Worm (Caenorhabditis elegans) whole organism, early embryonic: ENCODE data around the gene srsx-8.
A peak's percentile ranks its signal among the peaks of the same experiment; 100 is the strongest.

Source experiments
- B0310.2 ChIP-seq: sonication (generic microtip); optimal IDR thresholded peaks from 2 replicates; lab custom pipeline; 2016; ENCODE audit warnings: mild to moderate bottlenecking, missing genetic modification characterization, missing compliant biosample characterization
- F13C5.2 ChIP-seq: sonication (generic microtip); optimal IDR thresholded peaks from 2 replicates; lab custom pipeline; 2017; ENCODE audit warnings: mild to moderate bottlenecking, missing genetic modification characterization, inconsistent platforms, missing compliant biosample characterization
- aly-1 ChIP-seq: sonication (generic microtip); optimal IDR thresholded peaks from 2 replicates; lab custom pipeline; 2016; ENCODE audit warnings: missing genetic modification characterization, missing compliant biosample characterization
- ama-1 ChIP-seq: fragments of 150-350 bp; optimal IDR thresholded peaks from 2 replicates; lab custom pipeline; 2014
- ceh-13 ChIP-seq: fragments of 200-800 bp; sonication (Bioruptor generic); optimal IDR thresholded peaks from 2 replicates; lab custom pipeline; 2018; ENCODE audit warnings: mild to moderate bottlenecking, missing genetic modification characterization, missing compliant biosample characterization
- ceh-36 ChIP-seq: sonication (generic microtip); optimal IDR thresholded peaks from 2 replicates; lab custom pipeline; 2016; ENCODE audit warnings: missing genetic modification characterization, inconsistent platforms, missing compliant biosample characterization
- ets-7 ChIP-seq: sonication (generic microtip); optimal IDR thresholded peaks from 2 replicates; lab custom pipeline; 2016; ENCODE audit warnings: missing genotype, missing genetic modification characterization, missing compliant biosample characterization
- flt-1 ChIP-seq: fragments of 200-800 bp; sonication (Bioruptor generic); IDR thresholded peaks from 2 replicates; pipeline ENCODE4 v1.3.6; 2022; ENCODE audit warnings: missing genetic modification characterization, missing compliant biosample characterization
- hmbx-1 ChIP-seq: sonication (generic microtip); optimal IDR thresholded peaks from 2 replicates; lab custom pipeline; 2016; ENCODE audit warnings: mild to moderate bottlenecking, missing genetic modification characterization, missing compliant biosample characterization
- hmg-4 ChIP-seq: fragments of 200-800 bp; sonication (Bioruptor generic); optimal IDR thresholded peaks from 2 replicates; lab custom pipeline; 2018; ENCODE audit warnings: mild to moderate bottlenecking, missing genetic modification characterization, missing compliant biosample characterization
- hnd-1 ChIP-seq: sonication (generic microtip); optimal IDR thresholded peaks from 2 replicates; lab custom pipeline; 2016; ENCODE audit warnings: missing genetic modification characterization, missing compliant biosample characterization
- pes-1 ChIP-seq: fragments of 200-800 bp; sonication (Bioruptor generic); IDR thresholded peaks from 2 replicates; pipeline ENCODE4 v1.3.6; 2022; ENCODE audit warnings: missing genetic modification reagents, missing genetic modification characterization, missing compliant biosample characterization
- scrt-1 ChIP-seq: fragments of 200-800 bp; sonication (Bioruptor generic); IDR thresholded peaks from 2 replicates; pipeline ENCODE4 v1.3.6; 2022; ENCODE audit warnings: missing genetic modification characterization, missing compliant biosample characterization
- sea-1 ChIP-seq: fragments of 200-800 bp; sonication (Bioruptor generic); conservative IDR thresholded peaks from 2 replicates; pipeline ENCODE4 v1.3.6; 2022; ENCODE audit warnings: missing genetic modification characterization, missing compliant biosample characterization
- tbx-11 ChIP-seq: fragments of 200-800 bp; sonication (Bioruptor generic); IDR thresholded peaks from 2 replicates; pipeline ENCODE4 v1.3.6; 2022; ENCODE audit warnings: missing genetic modification characterization, missing compliant biosample characterization
- tbx-37 ChIP-seq: fragments of 200-800 bp; sonication (Bioruptor generic); conservative IDR thresholded peaks from 2 replicates; pipeline ENCODE4 v1.3.6; 2022; ENCODE audit warnings: missing genetic modification reagents, missing genetic modification characterization, missing compliant biosample characterization
- tra-4 ChIP-seq: sonication (generic microtip); optimal IDR thresholded peaks from 2 replicates; lab custom pipeline; 2017; ENCODE audit warnings: missing genetic modification characterization, missing compliant biosample characterization

Gene srsx-8

ce11 chrV:1575493-1576084 lies 22.7 kb upstream of the srsx-8 start:
- TF ChIP-seq ceh-36 (peak; percentile 22), ets-7 (tag; lab: Kevin White, UChicago) (no peak)

- no peak for TF ChIP-seq tbx-37 (GFP tag; lab: Robert Waterston, UW)
- TF ChIP-seq flt-1, result no peak
- no peak for TF ChIP-seq pes-1 (GFP tag; lab: Robert Waterston, UW)
- no peak for TF ChIP-seq ets-7 (tag; lab: Kevin White, UChicago)
- TF ChIP-seq aly-1, result no peak
- TF ChIP-seq hnd-1 (tag; lab: Kevin White, UChicago), result no peak
- TF ChIP-seq B0310.2 (tag; lab: Kevin White, UChicago), result no peak
- TF ChIP-seq ceh-13 (GFP tag; lab: Kevin White, UChicago), result no peak
- no peak for TF ChIP-seq hmbx-1
- no peak for TF ChIP-seq scrt-1 (GFP tag; lab: Robert Waterston, UW)
These were observed 21.7 kb upstream of the srsx-8 start for ce11 chrV:1574599-1574998.

- TF ChIP-seq pes-1 (GFP tag; lab: Robert Waterston, UW) (no peak), B0310.2 (tag; lab: Kevin White, UChicago) (no peak), tbx-37 (GFP tag; lab: Robert Waterston, UW) (no peak), tra-4 (tag; lab: Kevin White, UChicago) (no peak), hnd-1 (tag; lab: Kevin White, UChicago) (no peak), ama-1 (lab: Kevin White, UChicago) (no peak), ceh-36 (no peak), tbx-11 (GFP tag; lab: Robert Waterston, UW) (no peak), hmg-4 (peak; percentile 42)
These were observed 19.7 kb upstream of the srsx-8 start for ce11 chrV:1572585-1572984.

- TF ChIP-seq tbx-37 (GFP tag; lab: Robert Waterston, UW) (no peak), aly-1 (no peak), pes-1 (GFP tag; lab: Robert Waterston, UW) (no peak), B0310.2 (tag; lab: Kevin White, UChicago) (no peak), hmg-4 (peak; percentile 71)
These were observed 17.8 kb upstream of the srsx-8 start for ce11 chrV:1570679-1571078.

ce11 chrV:1569750-1570419 lies 17.0 kb upstream of the srsx-8 start:
- TF ChIP-seq scrt-1 (GFP tag; lab: Robert Waterston, UW), result 0 out of 2 replicates have a peak, but pooled peaks have one; percentile 56
- no peak for TF ChIP-seq hnd-1 (tag; lab: Kevin White, UChicago)

- TF ChIP-seq pes-1 (GFP tag; lab: Robert Waterston, UW) (no peak), tbx-11 (GFP tag; lab: Robert Waterston, UW) (no peak), tra-4 (tag; lab: Kevin White, UChicago) (no peak), hmbx-1 (no peak), sea-1 (GFP tag; lab: Robert Waterston, UW) (no peak), ceh-36 (no peak)
These were observed 13.9 kb upstream of the srsx-8 start, which contains the start of gene cdc-25.2 for ce11 chrV:1566776-1567175. TSS of gene cdc-25.2 (plus strand) at chrV:1567076.

ce11 chrV:1561169-1561568 lies 8.3 kb upstream of the srsx-8 start:
- peak; percentile 70 for TF ChIP-seq flt-1
- peak; percentile 82 for TF ChIP-seq tbx-11 (GFP tag; lab: Robert Waterston, UW)
- peak; percentile 91 for TF ChIP-seq tbx-37 (GFP tag; lab: Robert Waterston, UW)
- TF ChIP-seq scrt-1 (GFP tag; lab: Robert Waterston, UW), result peak; percentile 86
- peak; percentile 71; the same call in 1 of the 2 replicates for TF ChIP-seq sea-1 (GFP tag; lab: Robert Waterston, UW)
- peak; percentile 82 for TF ChIP-seq pes-1 (GFP tag; lab: Robert Waterston, UW)

- TF ChIP-seq tbx-11 (GFP tag; lab: Robert Waterston, UW) (no peak), pes-1 (GFP tag; lab: Robert Waterston, UW) (no peak), ceh-13 (GFP tag; lab: Kevin White, UChicago) (no peak), tra-4 (tag; lab: Kevin White, UChicago) (no peak), hmg-4 (no peak), hnd-1 (tag; lab: Kevin White, UChicago) (no peak), F13C5.2 (tag; lab: Kevin White, UChicago) (no peak), ceh-36 (no peak), ama-1 (lab: Kevin White, UChicago) (no peak)
These were observed 5.2 kb upstream of the srsx-8 start for ce11 chrV:1558113-1558512.

ce11 chrV:1555072-1555471 lies 2.2 kb upstream of the srsx-8 start:
- TF ChIP-seq hmbx-1 (no peak), pes-1 (GFP tag; lab: Robert Waterston, UW) (no peak), hmg-4 (no peak), aly-1 (no peak), F13C5.2 (tag; lab: Kevin White, UChicago) (no peak), B0310.2 (tag; lab: Kevin White, UChicago) (no peak), tra-4 (tag; lab: Kevin White, UChicago) (no peak), scrt-1 (GFP tag; lab: Robert Waterston, UW) (no peak), hnd-1 (tag; lab: Kevin White, UChicago) (no peak), ceh-13 (GFP tag; lab: Kevin White, UChicago) (no peak), tbx-11 (GFP tag; lab: Robert Waterston, UW) (no peak), sea-1 (GFP tag; lab: Robert Waterston, UW) (no peak), ceh-36 (no peak), ama-1 (lab: Kevin White, UChicago) (no peak)
